Worm (Caenorhabditis elegans) whole organism, late embryonic: ENCODE results near the gene mog-4.
A peak's percentile ranks its signal among the peaks of the same experiment; 100 is the strongest.

Experiments used
- C38D4.7 ChIP-seq: fragments of 200-800 bp; sonication (Bioruptor generic); optimal IDR thresholded peaks from 2 replicates; lab custom pipeline; 2018; ENCODE audit warnings: mild to moderate bottlenecking, missing genetic modification characterization, moderate library complexity, missing compliant biosample characterization
- K02D7.2 ChIP-seq: sonication (generic microtip); optimal IDR thresholded peaks from 2 replicates; lab custom pipeline; 2017; ENCODE audit warnings: mild to moderate bottlenecking, missing genetic modification characterization, missing compliant biosample characterization
- T23F11.4 ChIP-seq: fragments of 200-800 bp; sonication (Bioruptor generic); optimal IDR thresholded peaks from 2 replicates; lab custom pipeline; 2018; ENCODE audit warnings: mild to moderate bottlenecking, missing genetic modification characterization, missing compliant biosample characterization
- ahr-1 ChIP-seq: sonication (generic microtip); optimal IDR thresholded peaks from 2 replicates; lab custom pipeline; 2016; ENCODE audit warnings: missing genetic modification characterization, missing compliant biosample characterization
- ceh-14 ChIP-seq: sonication (generic microtip); optimal IDR thresholded peaks from 2 replicates; lab custom pipeline; 2016; ENCODE audit warnings: missing genotype, missing genetic modification characterization, missing compliant biosample characterization
- ceh-22 ChIP-seq: sonication (generic microtip); optimal IDR thresholded peaks from 2 replicates; lab custom pipeline; 2017; ENCODE audit warnings: missing biosample characterization, missing genetic modification characterization
- ceh-30 ChIP-seq: fragments of 150-350 bp; optimal IDR thresholded peaks from 2 replicates; lab custom pipeline; 2014; ENCODE audit warnings: missing biosample characterization, missing genetic modification characterization
- ceh-34 ChIP-seq: sonication (generic microtip); optimal IDR thresholded peaks from 2 replicates; lab custom pipeline; 2016; ENCODE audit warnings: mild to moderate bottlenecking, missing genetic modification characterization, missing compliant biosample characterization
- ceh-45 ChIP-seq: fragments of 200-800 bp; sonication (Bioruptor generic); IDR thresholded peaks from 2 replicates; pipeline ENCODE4 v1.3.6; 2022; ENCODE audit warnings: missing genetic modification reagents, missing genetic modification characterization, missing compliant biosample characterization
- ceh-48 ChIP-seq: sonication (generic microtip); optimal IDR thresholded peaks from 2 replicates; lab custom pipeline; 2016; ENCODE audit warnings: missing genetic modification characterization, inconsistent platforms, missing compliant biosample characterization
- ceh-6 ChIP-seq: fragments of 200-800 bp; sonication (Bioruptor generic); optimal IDR thresholded peaks from 2 replicates; lab custom pipeline; 2018; ENCODE audit warnings: mild to moderate bottlenecking, missing genetic modification characterization, missing compliant biosample characterization
- che-1 ChIP-seq: sonication (generic microtip); optimal IDR thresholded peaks from 2 replicates; lab custom pipeline; 2016; ENCODE audit warnings: mild to moderate bottlenecking, missing genetic modification characterization, missing compliant biosample characterization
- dmd-4 ChIP-seq: sonication (generic microtip); optimal IDR thresholded peaks from 2 replicates; lab custom pipeline; 2016; ENCODE audit warnings: borderline replicate concordance, missing genetic modification characterization, missing compliant biosample characterization
- dve-1 ChIP-seq: sonication (generic microtip); optimal IDR thresholded peaks from 2 replicates; lab custom pipeline; 2017; ENCODE audit warnings: antibody characterized with exemption, mild to moderate bottlenecking, missing genetic modification characterization, missing compliant biosample characterization
- elt-2 ChIP-seq: sonication (generic microtip); optimal IDR thresholded peaks from 2 replicates; lab custom pipeline; 2016; ENCODE audit warnings: missing genetic modification reagents, missing genetic modification characterization, missing compliant biosample characterization
- elt-4 ChIP-seq: sonication (generic microtip); optimal IDR thresholded peaks from 2 replicates; lab custom pipeline; 2016; ENCODE audit warnings: missing genetic modification characterization, missing compliant biosample characterization
- ets-4 ChIP-seq: sonication (generic microtip); optimal IDR thresholded peaks from 2 replicates; lab custom pipeline; 2016; ENCODE audit warnings: missing genetic modification characterization, missing compliant biosample characterization
- fkh-10 ChIP-seq: fragments of 150-350 bp; optimal IDR thresholded peaks from 2 replicates; lab custom pipeline; 2014; ENCODE audit warnings: missing biosample characterization, missing genetic modification reagents, missing genetic modification characterization
- gmeb-2 ChIP-seq: sonication (generic microtip); optimal IDR thresholded peaks from 2 replicates; lab custom pipeline; 2016; ENCODE audit warnings: missing genetic modification characterization, inconsistent platforms, missing compliant biosample characterization
- hlh-13 ChIP-seq: fragments of 200-800 bp; sonication (Bioruptor generic); optimal IDR thresholded peaks from 2 replicates; lab custom pipeline; 2018; ENCODE audit warnings: mild to moderate bottlenecking, missing genetic modification characterization, missing compliant biosample characterization
- hlh-30 ChIP-seq: sonication (generic microtip); optimal IDR thresholded peaks from 2 replicates; lab custom pipeline; 2017; ENCODE audit warnings: antibody characterized with exemption, missing genetic modification characterization, missing compliant biosample characterization; ENCODE audit not compliant: insufficient read depth
- madf-2 ChIP-seq: sonication (generic microtip); optimal IDR thresholded peaks from 2 replicates; lab custom pipeline; 2017; ENCODE audit warnings: missing genetic modification characterization, missing compliant biosample characterization
- mec-3 ChIP-seq: sonication (generic microtip); optimal IDR thresholded peaks from 2 replicates; lab custom pipeline; 2016; ENCODE audit warnings: borderline replicate concordance, missing genetic modification characterization, missing compliant biosample characterization
- nhr-232 ChIP-seq: sonication (generic microtip); optimal IDR thresholded peaks from 2 replicates; lab custom pipeline; 2016; ENCODE audit warnings: missing genetic modification characterization, missing compliant biosample characterization
- odd-2 ChIP-seq: sonication (generic microtip); optimal IDR thresholded peaks from 2 replicates; lab custom pipeline; 2017; ENCODE audit warnings: antibody characterized with exemption, mild to moderate bottlenecking, missing genetic modification characterization, missing compliant biosample characterization
- pat-9 ChIP-seq: fragments of 200-800 bp; sonication (Bioruptor generic); optimal IDR thresholded peaks from 2 replicates; lab custom pipeline; 2018; ENCODE audit warnings: mild to moderate bottlenecking, missing genetic modification characterization, moderate library complexity, missing compliant biosample characterization
- pax-1 ChIP-seq: fragments of 150-350 bp; optimal IDR thresholded peaks from 2 replicates; lab custom pipeline; 2014; ENCODE audit warnings: missing biosample characterization, missing genetic modification characterization
- pha-4 ChIP-seq: fragments of 150-350 bp; optimal IDR thresholded peaks from 2 replicates; lab custom pipeline; 2018; ENCODE audit warnings: missing biosample characterization, missing genetic modification reagents, missing genetic modification characterization
- pqm-1 ChIP-seq: sonication (generic microtip); optimal IDR thresholded peaks from 2 replicates; lab custom pipeline; 2016; ENCODE audit warnings: missing genetic modification characterization, missing compliant biosample characterization
- pros-1 ChIP-seq: fragments of 150-350 bp; optimal IDR thresholded peaks from 2 replicates; lab custom pipeline; 2014; ENCODE audit warnings: missing biosample characterization, missing genetic modification reagents, missing genetic modification characterization
- ref-2 ChIP-seq: sonication (generic microtip); optimal IDR thresholded peaks from 2 replicates; lab custom pipeline; 2016; ENCODE audit warnings: missing genetic modification characterization, missing compliant biosample characterization
- sdc-2 ChIP-seq: sonication (generic microtip); optimal IDR thresholded peaks from 2 replicates; lab custom pipeline; 2016; ENCODE audit warnings: missing genotype, missing genetic modification characterization, missing compliant biosample characterization
- sox-2 ChIP-seq: fragments of 200-800 bp; sonication (Bioruptor generic); IDR thresholded peaks from 2 replicates; pipeline ENCODE4 v1.3.6; 2022; ENCODE audit warnings: missing genetic modification reagents, missing genetic modification characterization, missing compliant biosample characterization
- sox-4 ChIP-seq: sonication (generic microtip); optimal IDR thresholded peaks from 2 replicates; lab custom pipeline; 2017; ENCODE audit warnings: mild to moderate bottlenecking, missing genetic modification characterization, inconsistent platforms, missing compliant biosample characterization
- syd-9 ChIP-seq: sonication (generic microtip); optimal IDR thresholded peaks from 2 replicates; lab custom pipeline; 2016; ENCODE audit warnings: mild to moderate bottlenecking, missing genetic modification characterization, moderate library complexity, missing compliant biosample characterization
- tbx-2 ChIP-seq: sonication (generic microtip); optimal IDR thresholded peaks from 2 replicates; lab custom pipeline; 2016; ENCODE audit warnings: missing genetic modification characterization, missing compliant biosample characterization
- tbx-7 ChIP-seq: sonication (generic microtip); optimal IDR thresholded peaks from 2 replicates; lab custom pipeline; 2016; ENCODE audit warnings: missing genotype, missing genetic modification characterization, missing compliant biosample characterization
- unc-55 ChIP-seq: sonication (generic microtip); optimal IDR thresholded peaks from 2 replicates; lab custom pipeline; 2017; ENCODE audit warnings: missing biosample characterization, missing genetic modification reagents, missing genetic modification characterization

mog-4 gene

DNA sequence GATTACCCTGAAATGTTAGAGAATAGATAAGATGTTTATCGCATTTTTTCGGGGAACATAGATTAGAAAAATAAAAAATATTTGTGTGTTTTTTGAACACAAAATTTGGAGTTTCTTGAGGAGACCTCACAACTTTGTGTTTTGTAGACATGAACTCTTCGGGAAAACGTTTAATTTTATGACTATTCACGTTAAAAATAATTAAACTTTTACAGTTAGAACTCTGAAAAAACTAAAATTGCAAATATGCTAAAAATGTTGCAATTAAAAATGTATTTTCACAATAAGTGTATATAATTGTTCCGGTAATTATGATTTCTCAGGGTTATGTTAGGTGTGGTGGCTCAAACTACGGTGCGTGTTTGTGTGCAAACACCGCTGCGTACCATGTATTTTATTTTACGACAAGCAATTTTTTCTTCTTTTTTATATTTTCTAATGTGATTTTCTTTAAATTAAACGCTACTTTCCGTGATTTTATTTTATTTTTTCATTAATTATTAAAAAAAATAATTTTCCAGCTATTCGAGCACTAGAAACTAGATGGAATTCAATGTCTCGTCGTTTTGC lies 33.1 kb downstream of the mog-4 start, which contains the start of the genes F57C2.5 and spat-1 (continued):
- no peak for TF ChIP-seq nhr-232 (tag; lab: Kevin White, UChicago)
- no peak for TF ChIP-seq gmeb-2 (tag; lab: Kevin White, UChicago)
- TF ChIP-seq fkh-10: no peak
- TF ChIP-seq C38D4.7 (GFP tag; lab: Kevin White, UChicago): no peak
- no peak for TF ChIP-seq ceh-22
- TF ChIP-seq hlh-30: no peak
- no peak for TF ChIP-seq sox-4 (tag; lab: Kevin White, UChicago)
- TF ChIP-seq pax-1 (tag; lab: Kevin White, UChicago): no peak
- no peak for TF ChIP-seq pha-4
- no peak for TF ChIP-seq sox-2 (GFP tag; lab: Robert Waterston, UW)
- TF ChIP-seq tbx-2 (tag; lab: Kevin White, UChicago): peak; percentile 95
- TF ChIP-seq dmd-4: peak; percentile 56
- TF ChIP-seq unc-55 (GFP tag; lab: Kevin White, UChicago): no peak
- no peak for TF ChIP-seq elt-4
- peak; percentile 97 for TF ChIP-seq ceh-14 (tag; lab: Kevin White, UChicago)
- peak; percentile 21 for TF ChIP-seq sdc-2 (tag; lab: Kevin White, UChicago)
- TF ChIP-seq elt-2 (tag; lab: Kevin White, UChicago): peak; percentile 90
- TF ChIP-seq dve-1 (tag; lab: Kevin White, UChicago): no peak
- TF ChIP-seq K02D7.2 (tag; lab: Kevin White, UChicago): no peak
- TF ChIP-seq pat-9 (tag; lab: Kevin White, UChicago): no peak
- TF ChIP-seq ceh-34 (tag; lab: Kevin White, UChicago): peak; percentile 80

DNA sequence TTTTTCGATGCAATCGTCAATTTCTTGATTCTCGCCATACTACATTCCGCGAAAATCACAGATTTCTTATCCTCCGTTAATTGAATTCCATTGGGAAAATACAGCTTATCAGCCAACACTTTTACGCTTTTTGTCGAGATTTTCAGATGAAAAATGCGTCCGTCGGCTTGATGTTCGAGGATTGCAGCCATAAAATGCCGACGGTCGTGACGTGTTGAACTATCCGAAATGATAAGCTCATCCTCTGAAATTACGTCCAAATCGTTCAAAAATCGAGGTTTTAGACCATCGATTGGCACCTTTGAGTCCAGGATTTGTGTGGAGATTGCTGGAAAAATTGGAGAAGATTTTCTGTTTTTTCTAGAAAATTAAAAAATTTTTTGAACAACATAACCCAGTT lies 34.3 kb downstream of the mog-4 start:
- no peak for TF ChIP-seq gmeb-2 (tag; lab: Kevin White, UChicago)
- no peak for TF ChIP-seq hlh-30
- TF ChIP-seq ceh-6 (GFP tag; lab: Kevin White, UChicago): no peak
- no peak for TF ChIP-seq madf-2 (tag; lab: Kevin White, UChicago)
- no peak for TF ChIP-seq odd-2
- TF ChIP-seq ceh-30: no peak
- TF ChIP-seq tbx-7 (tag; lab: Kevin White, UChicago): no peak

DNA sequence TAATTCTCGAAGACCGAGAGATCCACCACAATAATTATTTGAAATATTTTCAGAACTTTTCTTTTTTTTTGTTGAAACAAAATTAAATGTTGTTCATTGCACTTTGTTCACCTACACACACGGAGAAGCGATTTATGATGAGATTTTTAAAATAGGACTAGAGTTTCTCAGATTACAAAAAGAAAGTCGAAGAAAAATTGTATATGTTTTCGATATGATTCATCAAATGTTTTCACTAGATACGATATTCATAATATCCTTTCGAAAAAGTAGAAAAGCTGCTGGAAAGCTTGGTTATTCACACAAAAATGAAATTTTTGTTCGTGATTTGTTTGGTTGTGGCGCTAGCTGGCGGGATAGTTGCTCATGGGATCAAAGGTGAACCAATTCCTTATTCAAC lies 36.4 kb downstream of the mog-4 start, which contains the start of gene F57C2.4:
F57C2.4 (plus strand) TSS at position 301 of the 400 bp plus-strand sequence.
- no peak for TF ChIP-seq ref-2 (tag; lab: Kevin White, UChicago)
- no peak for TF ChIP-seq ahr-1 (tag; lab: Kevin White, UChicago)
- no peak for TF ChIP-seq pax-1 (tag; lab: Kevin White, UChicago)
- no peak for TF ChIP-seq ceh-34 (tag; lab: Kevin White, UChicago)
- TF ChIP-seq pqm-1 (tag; lab: Kevin White, UChicago): no peak
- TF ChIP-seq che-1 (tag; lab: Kevin White, UChicago): no peak
- no peak for TF ChIP-seq pat-9 (tag; lab: Kevin White, UChicago)
- no peak for TF ChIP-seq unc-55 (GFP tag; lab: Kevin White, UChicago)
- no peak for TF ChIP-seq ets-4 (tag; lab: Kevin White, UChicago)
- no peak for TF ChIP-seq ceh-14 (tag; lab: Kevin White, UChicago)
- TF ChIP-seq pros-1 (tag; lab: Kevin White, UChicago): no peak
- no peak for TF ChIP-seq ceh-45

DNA sequence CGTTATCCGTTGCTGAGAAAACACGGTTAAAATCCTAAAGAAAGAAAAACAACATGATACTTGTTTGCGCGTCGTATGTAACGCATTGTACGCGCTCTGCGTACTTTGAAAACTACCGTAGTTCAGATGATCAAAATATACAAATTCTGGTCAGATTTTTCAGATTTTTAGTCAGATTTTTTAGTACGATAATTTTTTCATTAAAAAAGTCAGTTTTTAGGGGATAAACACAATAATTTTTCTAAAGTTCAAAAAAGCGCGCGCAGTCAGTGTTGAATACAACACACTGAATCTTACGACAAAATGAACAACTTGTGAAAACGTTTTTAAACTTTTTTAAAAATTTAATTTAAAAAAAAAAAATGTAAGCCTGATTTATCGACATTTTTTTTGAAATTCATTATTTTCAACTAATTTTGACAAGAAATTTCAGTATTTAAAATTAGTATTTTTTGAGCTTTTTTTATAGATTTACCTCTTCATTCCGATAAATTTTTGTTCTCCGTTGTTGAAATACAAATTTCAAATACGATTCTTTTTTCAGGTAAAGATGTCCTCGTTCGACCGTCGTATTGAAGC lies 37.7 kb downstream of the mog-4 start, which contains the start of gene pot-2:
pot-2 (plus strand) TSS at position 529 of the 579 bp plus-strand sequence.
- TF ChIP-seq fkh-10: no peak
- no peak for TF ChIP-seq T23F11.4 (GFP tag; lab: Kevin White, UChicago)
- TF ChIP-seq pros-1 (tag; lab: Kevin White, UChicago): no peak
- no peak for TF ChIP-seq dmd-4
- TF ChIP-seq syd-9 (tag; lab: Kevin White, UChicago): no peak
- no peak for TF ChIP-seq ceh-48 (tag; lab: Kevin White, UChicago)
- TF ChIP-seq hlh-13 (GFP tag; lab: Kevin White, UChicago): no peak
- TF ChIP-seq tbx-2 (tag; lab: Kevin White, UChicago): no peak
- TF ChIP-seq ceh-14 (tag; lab: Kevin White, UChicago): no peak
- TF ChIP-seq mec-3: no peak
